Worm (Caenorhabditis elegans): ENCODE measurements around the gene C01B9.4.

ce11 chrII:13750128-13750527, 33.7 kb downstream of the C01B9.4 start:
- TF ChIP-seq unc-62 (GFP tag; optimal IDR thresholded peaks at IDR 0.05) (no peak), sem-4 (tag; optimal IDR thresholded peaks at IDR 0.05) (no peak), peb-1 (tag; optimal IDR thresholded peaks at IDR 0.05) (no peak), nhr-11 (tag; optimal IDR thresholded peaks at IDR 0.05) (no peak), ztf-11 (tag; optimal IDR thresholded peaks at IDR 0.05) (no peak), ama-1 (optimal IDR thresholded peaks at IDR 0.05) (no peak), snpc-4 (tag; optimal IDR thresholded peaks at IDR 0.05) (no peak), lin-39 (tag; optimal IDR thresholded peaks at IDR 0.05) (no peak), nhr-77 (tag; optimal IDR thresholded peaks at IDR 0.05) (no peak), lin-13 (GFP tag; optimal IDR thresholded peaks at IDR 0.05) (no peak)

All from whole organism, L2 larva.